Fruit fly (Drosophila melanogaster): ENCODE measurements around the gene TotE.

Gene TotE

DNA sequence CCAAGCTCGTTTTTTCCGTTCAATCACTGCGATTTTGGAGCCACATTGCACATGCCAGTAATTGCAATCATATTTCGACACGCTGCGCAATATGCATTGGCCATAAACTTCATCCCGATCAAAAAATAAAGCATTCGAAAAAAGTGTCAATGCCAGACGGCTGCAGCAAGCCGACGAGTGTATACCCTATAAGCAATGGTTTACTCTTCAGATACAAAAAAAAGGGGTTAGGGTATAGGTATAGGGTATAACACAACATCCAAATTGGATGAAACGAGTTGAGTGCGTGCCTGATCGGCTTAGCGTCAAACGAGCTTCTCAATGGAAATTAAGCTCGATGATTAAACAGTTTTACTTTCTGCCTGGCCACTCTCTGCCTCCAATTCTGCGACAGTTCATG, 18.5 kb downstream of the TotE start:
- no peak for TF ChIP-seq h (GFP tag; optimal IDR thresholded peaks at IDR 0.05)
- TF ChIP-seq woc (GFP tag; optimal IDR thresholded peaks at IDR 0.05): peak; percentile 4
- no peak for TF ChIP-seq psq (GFP tag; optimal IDR thresholded peaks at IDR 0.05)
- TF ChIP-seq tai (GFP tag; optimal IDR thresholded peaks at IDR 0.05): no peak
- TF ChIP-seq sage (GFP tag; optimal IDR thresholded peaks at IDR 0.05): no peak

DNA sequence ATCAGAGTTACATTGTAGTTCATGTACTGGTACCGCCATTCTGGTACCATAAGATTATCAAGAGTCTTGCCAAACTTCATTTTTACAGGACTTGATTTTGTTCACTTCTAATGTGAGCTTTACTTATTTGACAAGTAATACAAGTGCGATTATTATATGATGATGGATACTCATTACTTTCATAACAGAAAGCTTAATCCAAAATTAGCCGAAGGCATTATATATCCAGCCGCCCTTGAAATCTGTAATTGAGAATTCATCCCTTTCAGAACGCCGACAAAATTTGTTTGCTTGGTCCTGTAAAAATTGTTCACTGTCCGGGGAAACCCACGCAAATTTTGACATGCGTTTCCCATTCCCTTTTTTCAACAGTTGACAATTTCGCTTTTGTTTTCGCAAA, 20.9 kb downstream of the TotE start, which contains the start of gene CG10481:
CG10481 (minus strand) TSS at position 101 of the 400 bp plus-strand sequence.
- no peak for TF ChIP-seq usp (GFP tag; optimal IDR thresholded peaks at IDR 0.05)
- no peak for TF ChIP-seq Rel (GFP tag; optimal IDR thresholded peaks at IDR 0.05)
- TF ChIP-seq Rel (tag; optimal IDR thresholded peaks at IDR 0.05): no peak
- TF ChIP-seq psq (GFP tag; optimal IDR thresholded peaks at IDR 0.05): no peak
- no peak for TF ChIP-seq dmrt93B (GFP tag; optimal IDR thresholded peaks at IDR 0.05)
- TF ChIP-seq rgr (GFP tag; optimal IDR thresholded peaks at IDR 0.05): no peak
- TF ChIP-seq OdsH (GFP tag; optimal IDR thresholded peaks at IDR 0.05): no peak
- TF ChIP-seq brk (GFP tag; optimal IDR thresholded peaks at IDR 0.05): no peak

DNA sequence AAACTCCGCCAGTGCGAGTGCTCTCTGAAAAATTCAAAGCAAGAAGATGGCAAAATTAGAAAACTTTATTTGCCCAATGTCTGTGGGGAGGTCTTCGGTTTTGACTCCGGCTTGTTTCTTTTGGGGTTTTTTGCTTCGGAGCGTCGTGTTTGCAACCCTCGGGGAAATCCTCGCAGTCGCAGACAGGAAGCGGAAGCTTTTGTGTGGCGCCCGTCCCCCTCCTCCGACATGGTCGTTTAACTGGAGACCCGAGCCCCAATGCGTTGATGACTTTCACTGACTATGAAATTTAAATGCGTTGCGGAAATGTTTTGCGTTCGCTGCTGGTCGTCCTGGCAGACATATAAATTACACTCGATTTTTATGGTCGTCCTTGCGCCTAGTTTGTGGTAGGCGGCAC, 25.0 kb downstream of the TotE start:
- TF ChIP-seq Rel (GFP tag; optimal IDR thresholded peaks at IDR 0.05): no peak
- no peak for TF ChIP-seq Rel (tag; optimal IDR thresholded peaks at IDR 0.05)
- no peak for TF ChIP-seq fru (GFP tag; optimal IDR thresholded peaks at IDR 0.05)
- no peak for TF ChIP-seq Jra (GFP tag; optimal IDR thresholded peaks at IDR 0.05)
- no peak for TF ChIP-seq GATAd (GFP tag; optimal IDR thresholded peaks at IDR 0.05)
- no peak for TF ChIP-seq dsf (GFP tag; optimal IDR thresholded peaks at IDR 0.05; ENCODE audit: borderline replicate concordance)
- no peak for TF ChIP-seq Sp1 (GFP tag; optimal IDR thresholded peaks at IDR 0.05)
- TF ChIP-seq CrebA (GFP tag; optimal IDR thresholded peaks at IDR 0.05; ENCODE audit: borderline replicate concordance): no peak
- TF ChIP-seq Dfd (GFP tag; optimal IDR thresholded peaks at IDR 0.05): no peak
- no peak for TF ChIP-seq Hr83 (GFP tag; optimal IDR thresholded peaks at IDR 0.05; ENCODE audit: poor library complexity, severe bottlenecking)
- TF ChIP-seq jim (GFP tag; optimal IDR thresholded peaks at IDR 0.05): no peak
- no peak for TF ChIP-seq woc (GFP tag; optimal IDR thresholded peaks at IDR 0.05)
- TF ChIP-seq CG9705 (GFP tag; optimal IDR thresholded peaks at IDR 0.05): no peak
- TF ChIP-seq dl (GFP tag; optimal IDR thresholded peaks at IDR 0.05; ENCODE audit: insufficient read depth in 1 of 2, partially characterized antibody in 2 of 2): no peak
- no peak for TF ChIP-seq foxo (GFP tag; optimal IDR thresholded peaks at IDR 0.05)
- TF ChIP-seq Myc (optimal IDR thresholded peaks at IDR 0.05): no peak
- TF ChIP-seq rgr (GFP tag; optimal IDR thresholded peaks at IDR 0.05): no peak
- TF ChIP-seq br (GFP tag; optimal IDR thresholded peaks at IDR 0.05): no peak
- no peak for TF ChIP-seq psq (GFP tag; optimal IDR thresholded peaks at IDR 0.05)

DNA sequence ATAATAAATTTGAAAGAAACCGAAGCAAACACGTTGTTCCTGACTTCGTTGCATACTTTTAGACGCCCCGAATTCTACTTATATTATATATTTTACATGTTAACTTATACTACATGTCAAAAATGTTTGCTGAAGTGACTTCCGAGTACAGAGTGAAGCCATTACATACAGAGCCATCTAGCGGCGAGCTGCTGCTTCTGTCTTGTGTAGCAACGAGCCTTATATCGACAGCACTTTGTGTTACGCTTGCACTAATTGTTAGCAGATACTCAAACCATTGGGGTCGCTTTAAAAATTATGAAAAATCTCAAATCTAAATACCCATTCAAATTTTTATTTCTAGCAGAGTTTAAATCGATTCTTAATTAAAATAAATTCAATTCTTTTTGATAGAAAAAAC, 25.8 kb downstream of the TotE start:
- TF ChIP-seq psq (GFP tag; optimal IDR thresholded peaks at IDR 0.05) (no peak), sage (GFP tag; optimal IDR thresholded peaks at IDR 0.05) (no peak), Abd-B (GFP tag; optimal IDR thresholded peaks at IDR 0.05) (no peak), HLH106 (tag; optimal IDR thresholded peaks at IDR 0.05) (peak; percentile 49), Sp1 (GFP tag; optimal IDR thresholded peaks at IDR 0.05) (no peak), CG9705 (GFP tag; optimal IDR thresholded peaks at IDR 0.05) (peak; percentile 16), sv (GFP tag; optimal IDR thresholded peaks at IDR 0.05) (peak; percentile 76), Mio (GFP tag; optimal IDR thresholded peaks at IDR 0.05) (no peak), lola (GFP tag; optimal IDR thresholded peaks at IDR 0.05) (no peak), dl (GFP tag; optimal IDR thresholded peaks at IDR 0.05; ENCODE audit: insufficient read depth in 1 of 2, partially characterized antibody in 2 of 2) (no peak), Rel (GFP tag; optimal IDR thresholded peaks at IDR 0.05) (no peak), Rel (tag; optimal IDR thresholded peaks at IDR 0.05) (no peak), N (GFP tag; optimal IDR thresholded peaks at IDR 0.05) (no peak), ey (GFP tag; optimal IDR thresholded peaks at IDR 0.05) (peak; percentile 12), Hr78 (GFP tag; optimal IDR thresholded peaks at IDR 0.05) (no peak), woc (GFP tag; optimal IDR thresholded peaks at IDR 0.05) (no peak), rgr (GFP tag; optimal IDR thresholded peaks at IDR 0.05) (peak; percentile 8), tai (GFP tag; optimal IDR thresholded peaks at IDR 0.05) (peak; percentile 28), pan (optimal IDR thresholded peaks at IDR 0.05) (no peak), Vsx2 (GFP tag; optimal IDR thresholded peaks at IDR 0.05; ENCODE audit: partially characterized antibody) (no peak), usp (GFP tag; optimal IDR thresholded peaks at IDR 0.05) (no peak), Jra (GFP tag; optimal IDR thresholded peaks at IDR 0.05) (no peak), brk (GFP tag; optimal IDR thresholded peaks at IDR 0.05) (peak; percentile 51), OdsH (GFP tag; optimal IDR thresholded peaks at IDR 0.05) (no peak), Hnf4 (GFP tag; optimal IDR thresholded peaks at IDR 0.05) (peak; percentile 49), Dif (GFP tag; optimal IDR thresholded peaks at IDR 0.05; ENCODE audit: partially characterized antibody) (peak; percentile 88), br (GFP tag; optimal IDR thresholded peaks at IDR 0.05) (no peak), CG32264 (GFP tag; optimal IDR thresholded peaks at IDR 0.05) (no peak), CrebA (GFP tag; optimal IDR thresholded peaks at IDR 0.05; ENCODE audit: borderline replicate concordance) (no peak), h (GFP tag; optimal IDR thresholded peaks at IDR 0.05) (peak; percentile 31), fru (GFP tag; optimal IDR thresholded peaks at IDR 0.05) (peak; percentile 14), jim (GFP tag; optimal IDR thresholded peaks at IDR 0.05) (peak; percentile 64), Hr83 (GFP tag; optimal IDR thresholded peaks at IDR 0.05; ENCODE audit: poor library complexity, severe bottlenecking) (peak; percentile 72), foxo (GFP tag; optimal IDR thresholded peaks at IDR 0.05) (peak in 1 of 2 experiments; percentile 54), Dfd (GFP tag; optimal IDR thresholded peaks at IDR 0.05) (no peak), dmrt93B (GFP tag; optimal IDR thresholded peaks at IDR 0.05) (peak; percentile 2), GATAd (GFP tag; optimal IDR thresholded peaks at IDR 0.05) (no peak), dsf (GFP tag; optimal IDR thresholded peaks at IDR 0.05; ENCODE audit: borderline replicate concordance) (no peak), Myc (optimal IDR thresholded peaks at IDR 0.05) (peak; percentile 82)

All from whole organism, wandering third instar larva.